Worm (Caenorhabditis elegans) whole organism, young adult: Measurements from ENCODE around the gene C25B8.8.
A peak's percentile ranks its signal among the peaks of the same experiment; 100 is the strongest.

Source experiments
- C17E4.6 ChIP-seq: fragments of 200-800 bp; sonication (Bioruptor generic); IDR thresholded peaks from 2 replicates; pipeline ENCODE4 v1.3.6; 2022; ENCODE audit warnings: missing genetic modification reagents, missing genetic modification characterization, missing compliant biosample characterization
- F37B4.10 ChIP-seq: fragments of 200-800 bp; sonication (Bioruptor generic); IDR thresholded peaks from 2 replicates; pipeline ENCODE4 v1.3.6; 2022; ENCODE audit warnings: missing genetic modification characterization, missing compliant biosample characterization
- K11D2.4 ChIP-seq: fragments of 200-800 bp; sonication (Bioruptor generic); IDR thresholded peaks from 2 replicates; pipeline ENCODE4 v1.3.6; 2022; ENCODE audit warnings: missing genetic modification reagents, missing genetic modification characterization, missing compliant biosample characterization
- T07F8.4 ChIP-seq: sonication (generic microtip); optimal IDR thresholded peaks from 2 replicates; lab custom pipeline; 2016; ENCODE audit warnings: mild to moderate bottlenecking, missing genetic modification characterization, moderate library complexity, missing compliant biosample characterization
- Y67H2A.10 ChIP-seq: fragments of 200-800 bp; sonication (Bioruptor generic); conservative IDR thresholded peaks from 2 replicates; pipeline ENCODE4 v1.3.6; 2022; ENCODE audit warnings: missing genetic modification reagents, missing genetic modification characterization, missing compliant biosample characterization
- akir-1 ChIP-seq: fragments of 200-800 bp; sonication (Bioruptor generic); optimal IDR thresholded peaks from 2 replicates; lab custom pipeline; 2018; ENCODE audit warnings: mild to moderate bottlenecking, missing genetic modification characterization, moderate library complexity, missing compliant biosample characterization
- aptf-3 ChIP-seq: fragments of 200-800 bp; sonication (Bioruptor generic); IDR thresholded peaks from 2 replicates; pipeline ENCODE4 v1.3.6; 2022; ENCODE audit warnings: missing genetic modification characterization, missing compliant biosample characterization
- attf-5 ChIP-seq: fragments of 200-800 bp; sonication (Bioruptor generic); optimal IDR thresholded peaks from 2 replicates; lab custom pipeline; 2018; ENCODE audit warnings: mild to moderate bottlenecking, missing genetic modification characterization, missing compliant biosample characterization
- bed-2 ChIP-seq: fragments of 200-800 bp; sonication (Bioruptor generic); IDR thresholded peaks from 2 replicates; pipeline ENCODE4 v1.3.6; 2022; ENCODE audit warnings: missing genetic modification reagents, missing genetic modification characterization, missing compliant biosample characterization
- ceh-100 ChIP-seq: fragments of 200-800 bp; sonication (Bioruptor generic); IDR thresholded peaks from 2 replicates; pipeline ENCODE4 v1.3.6; 2022; ENCODE audit warnings: missing genetic modification reagents, missing genetic modification characterization, missing compliant biosample characterization
- ceh-27 ChIP-seq: fragments of 200-800 bp; sonication (Bioruptor generic); optimal IDR thresholded peaks from 2 replicates; lab custom pipeline; 2018; ENCODE audit warnings: mild to moderate bottlenecking, missing genetic modification characterization, moderate library complexity, missing compliant biosample characterization
- ceh-40 ChIP-seq: fragments of 200-800 bp; sonication (Bioruptor generic); IDR thresholded peaks from 2 replicates; pipeline ENCODE4 v1.3.6; 2022; ENCODE audit warnings: missing genetic modification characterization, missing compliant biosample characterization
- ceh-91 ChIP-seq: fragments of 200-800 bp; sonication (Bioruptor generic); IDR thresholded peaks from 2 replicates; pipeline ENCODE4 v1.3.6; 2022; ENCODE audit warnings: missing genetic modification reagents, missing genetic modification characterization, missing compliant biosample characterization
- dpff-1 ChIP-seq: sonication (generic microtip); optimal IDR thresholded peaks from 2 replicates; lab custom pipeline; 2017; ENCODE audit warnings: mild to moderate bottlenecking, missing genetic modification characterization, missing compliant biosample characterization
- ets-4 ChIP-seq: fragments of 200-800 bp; sonication (Bioruptor generic); optimal IDR thresholded peaks from 2 replicates; lab custom pipeline; 2018; ENCODE audit warnings: mild to moderate bottlenecking, missing genetic modification characterization, missing compliant biosample characterization
- gei-17 ChIP-seq: fragments of 200-800 bp; sonication (Bioruptor generic); optimal IDR thresholded peaks from 2 replicates; lab custom pipeline; 2018; ENCODE audit warnings: mild to moderate bottlenecking, missing genetic modification characterization, missing compliant biosample characterization
- hmg-1.2 ChIP-seq: fragments of 200-800 bp; sonication (Bioruptor generic); IDR thresholded peaks from 2 replicates; pipeline ENCODE4 v1.3.6; 2022; ENCODE audit warnings: missing genetic modification reagents, missing genetic modification characterization, missing compliant biosample characterization
- hsf-1 ChIP-seq: fragments of 200-800 bp; sonication (Bioruptor generic); IDR thresholded peaks from 2 replicates; pipeline ENCODE4 v1.3.6; 2022; ENCODE audit warnings: missing genetic modification reagents, missing genetic modification characterization, missing compliant biosample characterization
- lin-26 ChIP-seq: fragments of 200-800 bp; sonication (Bioruptor generic); IDR thresholded peaks from 2 replicates; pipeline ENCODE4 v1.3.6; 2022; ENCODE audit warnings: missing genetic modification reagents, missing genetic modification characterization, missing compliant biosample characterization
- lin-40 ChIP-seq: sonication (generic microtip); optimal IDR thresholded peaks from 2 replicates; lab custom pipeline; 2016; ENCODE audit warnings: missing genetic modification characterization, mild to moderate bottlenecking, missing compliant biosample characterization, missing genotype, missing genetic modification reagents
- lir-1 ChIP-seq: fragments of 200-800 bp; sonication (Bioruptor generic); conservative IDR thresholded peaks from 2 replicates; pipeline ENCODE4 v1.3.6; 2022; ENCODE audit warnings: missing genetic modification reagents, missing genetic modification characterization, missing compliant biosample characterization
- lsl-1 ChIP-seq: fragments of 200-800 bp; sonication (Bioruptor generic); optimal IDR thresholded peaks from 2 replicates; lab custom pipeline; 2018; ENCODE audit warnings: mild to moderate bottlenecking, missing genetic modification characterization, moderate library complexity, missing compliant biosample characterization
- madf-10 ChIP-seq: sonication (generic microtip); optimal IDR thresholded peaks from 2 replicates; lab custom pipeline; 2016; ENCODE audit warnings: mild to moderate bottlenecking, missing genetic modification characterization, missing compliant biosample characterization
- mes-4 ChIP-seq: sonication (generic microtip); optimal IDR thresholded peaks from 2 replicates; lab custom pipeline; 2016; ENCODE audit warnings: missing genotype, missing genetic modification characterization, missing compliant biosample characterization
- nfyb-1 ChIP-seq: fragments of 200-800 bp; sonication (Bioruptor generic); IDR thresholded peaks from 2 replicates; pipeline ENCODE4 v1.3.6; 2022; ENCODE audit warnings: missing genetic modification reagents, missing genetic modification characterization, missing compliant biosample characterization
- nhr-80 ChIP-seq: sonication (generic microtip); optimal IDR thresholded peaks from 2 replicates; lab custom pipeline; 2016; ENCODE audit warnings: missing genetic modification characterization, missing compliant biosample characterization
- nhr-90 ChIP-seq: sonication (generic microtip); optimal IDR thresholded peaks from 2 replicates; lab custom pipeline; 2016; ENCODE audit warnings: missing genotype, mild to moderate bottlenecking, missing genetic modification characterization, missing compliant biosample characterization
- pbrm-1 ChIP-seq: fragments of 200-800 bp; sonication (Bioruptor generic); IDR thresholded peaks from 2 replicates; pipeline ENCODE4 v1.3.6; 2022; ENCODE audit warnings: missing genetic modification reagents, missing genetic modification characterization, missing compliant biosample characterization
- pha-4 ChIP-seq: fragments of 150-350 bp; sonication (generic microtip); optimal IDR thresholded peaks from 2 replicates; lab custom pipeline; 2014; ENCODE audit warnings: missing biosample characterization, missing genetic modification reagents, missing genetic modification characterization
- rcor-1 ChIP-seq: fragments of 200-800 bp; sonication (Bioruptor generic); IDR thresholded peaks from 2 replicates; pipeline ENCODE4 v1.3.6; 2022; ENCODE audit warnings: missing genetic modification reagents, missing genetic modification characterization, missing compliant biosample characterization
- rec-8 ChIP-seq, 2 experiments: sonication (generic microtip); optimal IDR thresholded peaks; 2 replicates each; lab custom pipeline; 2016; ENCODE audit warnings: mild to moderate bottlenecking in 2 of 2, missing genetic modification characterization in 2 of 2, missing genetic modification reagents in 2 of 2, missing genotype in 2 of 2, missing biosample characterization in 1 of 2, missing compliant biosample characterization in 1 of 2, moderate library complexity in 1 of 2
- repo-1 ChIP-seq: sonication (generic microtip); optimal IDR thresholded peaks from 2 replicates; lab custom pipeline; 2017; ENCODE audit warnings: mild to moderate bottlenecking, missing genetic modification characterization, missing compliant biosample characterization
- rpc-1 ChIP-seq, 2 experiments: fragments of 150-350 bp in 1 of 2; sonication (generic microtip) in 1 of 2; optimal IDR thresholded peaks; 2 replicates each; lab custom pipeline; 2014 to 2018; ENCODE audit warnings: missing biosample characterization in 1 of 2, missing genetic modification characterization in 1 of 2, missing genetic modification reagents in 1 of 2, missing genotype in 1 of 2
- snpc-1.3 ChIP-seq: sonication (generic microtip); optimal IDR thresholded peaks from 2 replicates; lab custom pipeline; 2017; ENCODE audit warnings: missing genetic modification characterization, mild to moderate bottlenecking, missing compliant biosample characterization, antibody characterized with exemption, moderate library complexity, missing genotype, missing genetic modification reagents; ENCODE audit not compliant: insufficient read depth
- snpc-3.4 ChIP-seq: sonication (generic microtip); optimal IDR thresholded peaks from 2 replicates; lab custom pipeline; 2017; ENCODE audit warnings: missing genetic modification characterization, mild to moderate bottlenecking, missing compliant biosample characterization, antibody characterized with exemption, moderate library complexity, missing genotype, missing genetic modification reagents
- tbx-9 ChIP-seq: sonication (generic microtip); optimal IDR thresholded peaks from 2 replicates; lab custom pipeline; 2016; ENCODE audit warnings: borderline replicate concordance, missing genetic modification characterization, inconsistent platforms, missing compliant biosample characterization
- tlf-1 ChIP-seq: fragments of 200-800 bp; sonication (Bioruptor generic); optimal IDR thresholded peaks from 2 replicates; lab custom pipeline; 2018; ENCODE audit warnings: mild to moderate bottlenecking, missing genetic modification characterization, missing compliant biosample characterization
- ztf-18 ChIP-seq: sonication (generic microtip); optimal IDR thresholded peaks from 2 replicates; lab custom pipeline; 2016; ENCODE audit warnings: missing genotype, mild to moderate bottlenecking, missing genetic modification characterization, missing compliant biosample characterization
- ztf-22 ChIP-seq: fragments of 200-800 bp; sonication (Bioruptor generic); optimal IDR thresholded peaks from 2 replicates; lab custom pipeline; 2018; ENCODE audit warnings: mild to moderate bottlenecking, missing genetic modification characterization, moderate library complexity, missing compliant biosample characterization
- ztf-6 ChIP-seq: fragments of 200-800 bp; sonication (Bioruptor generic); IDR thresholded peaks from 2 replicates; pipeline ENCODE4 v1.3.6; 2022; ENCODE audit warnings: missing genetic modification reagents, missing genetic modification characterization, missing compliant biosample characterization

C25B8.8 gene

ce11 chrX:6618712-6619111, 8.9 kb downstream of the C25B8.8 start, which contains the start of gene kqt-1:
Gene kqt-1, plus strand, starts transcription at chrX:6619012.
- TF ChIP-seq tbx-9 (no peak), K11D2.4 (no peak), ceh-91 (GFP tag; lab: Robert Waterston, UW) (no peak)

ce11 chrX:6622552-6623236, 12.9 kb downstream of the C25B8.8 start, which contains the start of gene clec-266:
Gene clec-266, minus strand, starts transcription at chrX:6622915.
- TF ChIP-seq snpc-3.4 (tag; lab: Kevin White, UChicago) (no peak), ceh-27 (GFP tag; lab: Kevin White, UChicago) (no peak), rec-8 (tag; optimal IDR thresholded peaks at IDR 0.05; lab: Kevin White, UChicago) (no peak), hsf-1 (GFP tag; lab: Robert Waterston, UW) (no peak), lin-26 (GFP tag; lab: Robert Waterston, UW) (no peak), hmg-1.2 (no peak), nfyb-1 (no peak), pbrm-1 (no peak), madf-10 (tag; lab: Kevin White, UChicago) (no peak), ets-4 (GFP tag; lab: Kevin White, UChicago) (no peak), mes-4 (tag; lab: Kevin White, UChicago) (no peak), ceh-100 (GFP tag; lab: Robert Waterston, UW) (no peak), pha-4 (tag; lab: Kevin White, UChicago) (no peak), T07F8.4 (tag; lab: Kevin White, UChicago) (no peak), lsl-1 (GFP tag; lab: Kevin White, UChicago) (no peak)
- TF ChIP-seq, all 124 proteins: peak for 0

- TF ChIP-seq ets-4 (GFP tag; lab: Kevin White, UChicago) (peak; percentile 17), Y67H2A.10 (GFP tag; lab: Robert Waterston, UW) (no peak), bed-2 (GFP tag; lab: Robert Waterston, UW) (no peak), F37B4.10 (GFP tag; lab: Robert Waterston, UW) (0 out of 2 replicates have a peak, but pooled peaks have one; percentile 58), nfyb-1 (no peak)
These were observed 15.5 kb downstream of the C25B8.8 start for ce11 chrX:6625275-6625674.

ce11 chrX:6630645-6631044, 20.8 kb downstream of the C25B8.8 start:
- TF ChIP-seq ceh-40 (GFP tag; lab: Robert Waterston, UW) (no peak), attf-5 (GFP tag; lab: Kevin White, UChicago) (no peak), gei-17 (GFP tag; lab: Kevin White, UChicago) (no peak), dpff-1 (tag; lab: Kevin White, UChicago) (no peak), C17E4.6 (GFP tag; lab: Robert Waterston, UW) (no peak), akir-1 (GFP tag; lab: Kevin White, UChicago) (no peak), rcor-1 (no peak), snpc-1.3 (tag; lab: Kevin White, UChicago) (no peak)

ce11 chrX:6631437-6631836, 21.6 kb downstream of the C25B8.8 start, which contains the start of gene aexr-2:
Gene aexr-2, minus strand, starts transcription at chrX:6631537.
- TF ChIP-seq nhr-80 (tag; lab: Kevin White, UChicago) (no peak), mes-4 (tag; lab: Kevin White, UChicago) (no peak), nhr-90 (tag; lab: Kevin White, UChicago) (no peak), ztf-6 (GFP tag; lab: Robert Waterston, UW) (no peak), aptf-3 (no peak), lin-26 (GFP tag; lab: Robert Waterston, UW) (no peak), ztf-18 (tag; lab: Kevin White, UChicago) (no peak), akir-1 (GFP tag; lab: Kevin White, UChicago) (no peak), C17E4.6 (GFP tag; lab: Robert Waterston, UW) (no peak), ztf-22 (GFP tag; lab: Kevin White, UChicago) (no peak), tlf-1 (GFP tag; lab: Kevin White, UChicago) (no peak), lir-1 (no peak), rpc-1 (optimal IDR thresholded peaks at IDR 0.05; lab: Kevin White, UChicago) (no peak), rpc-1 (tag; optimal IDR thresholded peaks at IDR 0.05; lab: Kevin White, UChicago) (no peak), repo-1 (no peak), lin-40 (tag; lab: Kevin White, UChicago) (no peak), rec-8 (tag; optimal IDR thresholded peaks at IDR 0.05; lab: Kevin White, UChicago) (no peak), tbx-9 (no peak)
